Worm (Caenorhabditis elegans) whole organism, L1 larva: Measurements from ENCODE around the gene clec-167.

Experiments
- egl-27 ChIP-seq, 2 experiments: fragments of 150-350 bp in 1 of 2; sonication (generic microtip); optimal IDR thresholded peaks; 3 replicates each; lab custom pipeline; 2017 to 2018; ENCODE audit warnings: missing biosample characterization in 2 of 2, missing genetic modification characterization in 2 of 2, missing genetic modification reagents in 2 of 2
- fos-1 ChIP-seq: fragments of 150-350 bp; optimal IDR thresholded peaks from 2 replicates; lab custom pipeline; 2014; ENCODE audit warnings: missing biosample characterization, missing genetic modification characterization
- hpl-2 ChIP-seq: fragments of 150-350 bp; optimal IDR thresholded peaks from 2 replicates; lab custom pipeline; 2014; ENCODE audit warnings: missing biosample characterization, missing genetic modification reagents, missing genetic modification characterization
- nhr-237 ChIP-seq: fragments of 150-350 bp; optimal IDR thresholded peaks from 2 replicates; lab custom pipeline; 2014; ENCODE audit warnings: missing biosample characterization, missing genetic modification characterization

- TF ChIP-seq nhr-237 (tag; lab: Kevin White, UChicago) (no peak), fos-1 (tag; lab: Kevin White, UChicago) (no peak), egl-27 (tag; optimal IDR thresholded peaks at IDR 0.05; lab: Kevin White, UChicago) (no peak), hpl-2 (GFP tag; lab: Kevin White, UChicago) (no peak)
Observed at ce11 chrIV:1238147-1238546, 17.4 kb downstream of the clec-167 start.
